Fruit fly (Drosophila melanogaster) whole organism, embryonic: Measurements from ENCODE around the gene Sptr.

Source experiments
- CG32772 ChIP-seq: fragments of 200-800 bp; sonication (Bioruptor generic); IDR thresholded peaks from 2 replicates; pipeline ENCODE4 v1.3.6; 2022; ENCODE audit warnings: missing biosample characterization, missing genetic modification characterization
- ftz-f1 ChIP-seq: fragments of 200-800 bp; sonication (Bioruptor generic); optimal IDR thresholded peaks from 2 replicates; lab custom pipeline; 2016; ENCODE audit warnings: missing biosample characterization, missing genetic modification characterization
- kni ChIP-seq: fragments of 200-800 bp; sonication (Bioruptor generic); optimal IDR thresholded peaks from 3 replicates; lab custom pipeline; 2017; ENCODE audit warnings: mild to moderate bottlenecking, missing biosample characterization, missing genetic modification reagents, missing genetic modification characterization

DNA sequence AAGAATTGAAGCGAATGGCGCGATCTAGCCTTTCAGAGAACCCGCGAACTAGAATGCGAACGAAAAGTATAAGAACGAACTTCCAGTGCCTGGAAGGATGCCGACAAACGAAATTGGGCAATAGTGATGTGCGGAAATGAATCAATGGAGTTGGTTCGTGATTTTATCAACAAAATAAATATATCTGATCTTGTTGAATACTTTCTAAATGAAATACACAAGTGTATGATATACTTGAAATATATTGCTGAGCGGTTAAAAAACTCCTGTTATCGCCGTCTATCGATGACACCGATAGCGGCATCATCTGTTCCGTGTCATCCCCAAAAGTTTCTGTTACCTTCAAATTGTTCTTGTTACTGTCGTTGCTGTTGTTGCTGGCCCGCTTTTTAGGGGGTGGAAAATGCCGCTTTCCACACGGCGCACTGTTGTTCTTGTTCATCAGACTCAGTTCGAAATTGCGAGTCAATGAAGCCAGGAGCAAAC lies 25.3 kb upstream of the Sptr start, which contains the start of gene otu:
- TF ChIP-seq CG32772 (GFP tag; lab: Robert Waterston, UW) (no peak), kni (GFP tag; lab: Kevin White, UChicago) (no peak), ftz-f1 (GFP tag; lab: Kevin White, UChicago) (no peak)
